Fruit fly (Drosophila melanogaster) whole organism, prepupa: ENCODE measurements around the gene CG15021.

Source experiments
- Blimp-1 ChIP-seq: fragments of 200-800 bp; sonication (Bioruptor generic); optimal IDR thresholded peaks from 3 replicates; lab custom pipeline; 2017; ENCODE audit warnings: missing biosample characterization, missing genetic modification characterization, mild to moderate bottlenecking, moderate library complexity, missing genetic modification reagents
- CG10631 ChIP-seq: fragments of 200-800 bp; sonication (Bioruptor generic); optimal IDR thresholded peaks from 2 replicates; lab custom pipeline; 2016; ENCODE audit warnings: missing biosample characterization, missing genetic modification characterization
- CG11294 ChIP-seq: fragments of 200-800 bp; sonication (Bioruptor generic); IDR thresholded peaks from 2 replicates; pipeline ENCODE4 v1.3.6; 2022; ENCODE audit warnings: missing biosample characterization, missing genetic modification characterization
- CG11902 ChIP-seq: fragments of 200-800 bp; sonication (Bioruptor generic); optimal IDR thresholded peaks from 3 replicates; lab custom pipeline; 2016; ENCODE audit warnings: missing biosample characterization, missing genetic modification characterization
- CG15336 ChIP-seq: fragments of 200-800 bp; sonication (Bioruptor generic); IDR thresholded peaks from 2 replicates; pipeline ENCODE4 v1.3.6; 2022; ENCODE audit warnings: missing biosample characterization, missing genetic modification characterization
- CG1621 ChIP-seq: fragments of 200-800 bp; sonication (Bioruptor generic); optimal IDR thresholded peaks from 3 replicates; lab custom pipeline; 2018; ENCODE audit warnings: missing biosample characterization, mild to moderate bottlenecking, missing genetic modification characterization
- CG16779 ChIP-seq: fragments of 200-800 bp; sonication (Bioruptor generic); optimal IDR thresholded peaks from 3 replicates; lab custom pipeline; 2017; ENCODE audit warnings: missing biosample characterization, mild to moderate bottlenecking, missing genetic modification characterization
- CG3032 ChIP-seq: fragments of 200-800 bp; optimal IDR thresholded peaks from 2 replicates; lab custom pipeline; 2019; ENCODE audit warnings: missing biosample characterization, mild to moderate bottlenecking, missing genetic modification characterization, moderate library complexity
- CG31627 ChIP-seq: fragments of 200-800 bp; sonication (Bioruptor generic); optimal IDR thresholded peaks from 3 replicates; lab custom pipeline; 2016; ENCODE audit warnings: missing biosample characterization, missing genetic modification characterization
- CG32006 ChIP-seq: fragments of 200-800 bp; sonication (Bioruptor generic); optimal IDR thresholded peaks from 3 replicates; lab custom pipeline; 2017; ENCODE audit warnings: missing biosample characterization, mild to moderate bottlenecking, missing genetic modification characterization
- CG34406 ChIP-seq: fragments of 200-800 bp; sonication (Bioruptor generic); optimal IDR thresholded peaks from 3 replicates; lab custom pipeline; 2016; ENCODE audit warnings: missing biosample characterization, missing genetic modification characterization
- CG6276 ChIP-seq: fragments of 200-800 bp; sonication (Bioruptor generic); optimal IDR thresholded peaks from 2 replicates; lab custom pipeline; 2017; ENCODE audit warnings: missing biosample characterization, mild to moderate bottlenecking, missing genetic modification characterization
- CG6808 ChIP-seq: fragments of 200-800 bp; sonication (Bioruptor generic); optimal IDR thresholded peaks from 3 replicates; lab custom pipeline; 2017; ENCODE audit warnings: missing biosample characterization, missing genetic modification characterization, mild to moderate bottlenecking, moderate library complexity, missing genetic modification reagents
- CG7368 ChIP-seq: fragments of 200-800 bp; sonication (Bioruptor generic); optimal IDR thresholded peaks from 3 replicates; lab custom pipeline; 2016; ENCODE audit warnings: missing biosample characterization, missing genetic modification characterization
- CG8119 ChIP-seq: fragments of 200-800 bp; sonication (Bioruptor generic); IDR thresholded peaks from 3 replicates; pipeline ENCODE4 v1.3.6; 2022; ENCODE audit warnings: missing biosample characterization, missing genetic modification characterization
- CG8319 ChIP-seq: fragments of 200-800 bp; sonication (Bioruptor generic); optimal IDR thresholded peaks from 3 replicates; lab custom pipeline; 2016; ENCODE audit warnings: missing biosample characterization, missing genetic modification characterization
- CG9139 ChIP-seq: fragments of 200-800 bp; sonication (Bioruptor generic); optimal IDR thresholded peaks from 3 replicates; lab custom pipeline; 2017; ENCODE audit warnings: missing biosample characterization, mild to moderate bottlenecking, missing genetic modification characterization
- Eip93F ChIP-seq: fragments of 200-800 bp; sonication (Bioruptor generic); optimal IDR thresholded peaks from 2 replicates; lab custom pipeline; 2016; ENCODE audit warnings: missing biosample characterization, mild to moderate bottlenecking, missing genetic modification characterization
- Ets21C ChIP-seq: fragments of 200-800 bp; sonication (Bioruptor generic); optimal IDR thresholded peaks from 3 replicates; lab custom pipeline; 2016; ENCODE audit warnings: missing biosample characterization, missing genetic modification characterization
- Ets96B ChIP-seq: fragments of 200-800 bp; optimal IDR thresholded peaks from 2 replicates; lab custom pipeline; 2019; ENCODE audit warnings: missing biosample characterization, mild to moderate bottlenecking, missing genetic modification characterization, moderate library complexity
- Gug ChIP-seq: fragments of 200-800 bp; sonication (Bioruptor generic); IDR thresholded peaks from 2 replicates; pipeline ENCODE4 v1.3.6; 2022; ENCODE audit warnings: missing biosample characterization, missing genetic modification characterization
- Hr38 ChIP-seq: sonication (Bioruptor generic); optimal IDR thresholded peaks from 2 replicates; lab custom pipeline; 2016; ENCODE audit warnings: missing biosample characterization, missing genetic modification characterization
- Hr39 ChIP-seq: fragments of 200-800 bp; sonication (Bioruptor generic); optimal IDR thresholded peaks from 2 replicates; lab custom pipeline; 2016; ENCODE audit warnings: missing biosample characterization, missing genetic modification characterization
- Hr4 ChIP-seq: fragments of 200-800 bp; sonication (Bioruptor generic); optimal IDR thresholded peaks from 3 replicates; lab custom pipeline; 2016; ENCODE audit warnings: missing biosample characterization, missing genetic modification characterization
- Sox102F ChIP-seq: fragments of 200-800 bp; sonication (Bioruptor generic); optimal IDR thresholded peaks from 2 replicates; lab custom pipeline; 2016; ENCODE audit warnings: missing biosample characterization, mild to moderate bottlenecking, missing genetic modification characterization
- Sox14 ChIP-seq: fragments of 200-800 bp; sonication (Bioruptor generic); optimal IDR thresholded peaks from 3 replicates; lab custom pipeline; 2016; ENCODE audit warnings: missing biosample characterization, missing genetic modification characterization
- Sox15 ChIP-seq: fragments of 200-800 bp; sonication (Bioruptor generic); optimal IDR thresholded peaks from 3 replicates; lab custom pipeline; 2016; ENCODE audit warnings: missing biosample characterization, missing genetic modification characterization
- dsx ChIP-seq: fragments of 200-800 bp; optimal IDR thresholded peaks from 3 replicates; lab custom pipeline; 2019; ENCODE audit warnings: missing biosample characterization, mild to moderate bottlenecking, missing genetic modification characterization, moderate library complexity; ENCODE audit not compliant: poor library complexity, severe bottlenecking
- fd59A ChIP-seq: fragments of 200-800 bp; sonication (Bioruptor generic); optimal IDR thresholded peaks from 2 replicates; lab custom pipeline; 2017; ENCODE audit warnings: missing biosample characterization, mild to moderate bottlenecking, missing genetic modification characterization, missing genetic modification reagents
- fkh ChIP-seq: fragments of 200-800 bp; sonication (Bioruptor generic); optimal IDR thresholded peaks from 3 replicates; lab custom pipeline; 2017; ENCODE audit warnings: missing biosample characterization, mild to moderate bottlenecking, missing genetic modification characterization, moderate library complexity
- pdm3 ChIP-seq: fragments of 200-800 bp; sonication (Bioruptor generic); optimal IDR thresholded peaks from 3 replicates; lab custom pipeline; 2016; ENCODE audit warnings: missing biosample characterization, missing genetic modification characterization
- spab ChIP-seq: fragments of 200-800 bp; sonication (Bioruptor generic); optimal IDR thresholded peaks from 2 replicates; lab custom pipeline; 2017; ENCODE audit warnings: missing biosample characterization, mild to moderate bottlenecking, missing genetic modification characterization, missing genetic modification reagents
- topi ChIP-seq: fragments of 200-800 bp; sonication (Bioruptor generic); optimal IDR thresholded peaks from 3 replicates; lab custom pipeline; 2016; ENCODE audit warnings: missing biosample characterization, missing genetic modification characterization
- vri ChIP-seq: fragments of 200-800 bp; sonication (Bioruptor generic); optimal IDR thresholded peaks from 3 replicates; lab custom pipeline; 2016; ENCODE audit warnings: missing biosample characterization, mild to moderate bottlenecking, missing genetic modification characterization

CG15021 gene

dm6 chr3L:4474946-4475470 lies 38.5 kb downstream of the CG15021 start (continued):
- no peak for TF ChIP-seq Sox14 (GFP tag; lab: Kevin White, UChicago)
- TF ChIP-seq topi (GFP tag; lab: Kevin White, UChicago) = peak; percentile 19
- TF ChIP-seq CG34406 (GFP tag; lab: Kevin White, UChicago) = peak; percentile 49
- TF ChIP-seq CG3032 (tag; lab: Kevin White, UChicago) = no peak
- TF ChIP-seq CG9139 = peak; percentile 40
- peak; percentile 33 for TF ChIP-seq CG8319 (GFP tag; lab: Kevin White, UChicago)
- peak; percentile 14 for TF ChIP-seq CG6808
- peak; percentile 60 for TF ChIP-seq pdm3 (GFP tag; lab: Kevin White, UChicago)
- TF ChIP-seq CG11294 = no peak

- TF ChIP-seq CG8119 (0 out of 3 replicates have a peak, but pooled peaks have one; percentile 2), fkh (no peak)
Measured at dm6 chr3L:4475704-4476103, 39.2 kb downstream of the CG15021 start.

dm6 chr3L:4477656-4478254 lies 41.2 kb downstream of the CG15021 start:
- no peak for TF ChIP-seq Ets96B (tag; lab: Kevin White, UChicago)
- no peak for TF ChIP-seq Hr38 (GFP tag; lab: Kevin White, UChicago)
- no peak for TF ChIP-seq vri (GFP tag; lab: Kevin White, UChicago)
- no peak for TF ChIP-seq CG32006
- TF ChIP-seq topi (GFP tag; lab: Kevin White, UChicago) = no peak
- no peak for TF ChIP-seq CG11902 (GFP tag; lab: Kevin White, UChicago)
- no peak for TF ChIP-seq spab (GFP tag; lab: Kevin White, UChicago)

- no peak for TF ChIP-seq Gug (GFP tag; lab: Robert Waterston, UW)
- TF ChIP-seq fd59A (GFP tag; lab: Kevin White, UChicago) = no peak
- TF ChIP-seq Sox14 (GFP tag; lab: Kevin White, UChicago) = no peak
- TF ChIP-seq CG6276 = no peak
- no peak for TF ChIP-seq Hr39 (GFP tag; lab: Kevin White, UChicago)
- no peak for TF ChIP-seq CG11294
- no peak for TF ChIP-seq CG31627 (GFP tag; lab: Kevin White, UChicago)
- no peak for TF ChIP-seq dsx (GFP tag; lab: Kevin White, UChicago)
- TF ChIP-seq Sox15 (GFP tag; lab: Kevin White, UChicago) = no peak
- no peak for TF ChIP-seq fkh
- TF ChIP-seq CG16779 (tag; lab: Kevin White, UChicago) = no peak
- TF ChIP-seq CG1621 (tag; lab: Kevin White, UChicago) = no peak
- TF ChIP-seq CG9139 = no peak
- no peak for TF ChIP-seq CG10631 (GFP tag; lab: Kevin White, UChicago)
- no peak for TF ChIP-seq Hr4 (GFP tag; lab: Kevin White, UChicago)
- no peak for TF ChIP-seq Eip93F (GFP tag; lab: Kevin White, UChicago)
- no peak for TF ChIP-seq CG15336 (GFP tag; lab: Robert Waterston, UW)
- no peak for TF ChIP-seq Blimp-1 (GFP tag; lab: Kevin White, UChicago)
Measured at dm6 chr3L:4479938-4480337, 43.4 kb downstream of the CG15021 start, which contains the start of gene CG7465. Gene CG7465, plus strand, starts transcription at chr3L:4480283.

- no peak for TF ChIP-seq Ets21C
- TF ChIP-seq Sox102F (GFP tag; lab: Kevin White, UChicago) = no peak
- TF ChIP-seq Hr4 (GFP tag; lab: Kevin White, UChicago) = no peak
- TF ChIP-seq CG7368 (GFP tag; lab: Kevin White, UChicago) = no peak
- no peak for TF ChIP-seq CG34406 (GFP tag; lab: Kevin White, UChicago)
- TF ChIP-seq CG8319 (GFP tag; lab: Kevin White, UChicago) = no peak
Measured at dm6 chr3L:4480764-4481163, 44.2 kb downstream of the CG15021 start.
